Fruit fly (Drosophila melanogaster) whole organism, embryonic: ENCODE measurements around the gene CG14253.

Source experiments
- CG18619 ChIP-seq: fragments of 200-800 bp; sonication (Bioruptor generic); optimal IDR thresholded peaks from 3 replicates; lab custom pipeline; 2017; ENCODE audit warnings: missing biosample characterization, mild to moderate bottlenecking, missing genetic modification characterization
- Rx ChIP-seq: fragments of 200-800 bp; sonication (Bioruptor generic); IDR thresholded peaks from 2 replicates; pipeline ENCODE4 v1.3.6; 2022; ENCODE audit warnings: missing biosample characterization, missing genetic modification characterization
- eyg ChIP-seq: fragments of 200-800 bp; sonication (Bioruptor generic); optimal IDR thresholded peaks from 3 replicates; lab custom pipeline; 2016; ENCODE audit warnings: missing biosample characterization, missing genetic modification characterization
- hth ChIP-seq: fragments of >200 bp; optimal IDR thresholded peaks from 2 replicates; lab custom pipeline; 2017; ENCODE audit warnings: inconsistent platforms
- psq ChIP-seq: fragments of 200-800 bp; sonication (Bioruptor generic); optimal IDR thresholded peaks from 2 replicates; lab custom pipeline; 2017; ENCODE audit warnings: missing biosample characterization, missing genetic modification characterization
- trem ChIP-seq: fragments of 200-800 bp; optimal IDR thresholded peaks from 3 replicates; lab custom pipeline; 2019; ENCODE audit warnings: missing biosample characterization, mild to moderate bottlenecking, missing genetic modification characterization, moderate library complexity

dm6 chr3R:26968313-26968605 is 10.1 kb upstream of the CG14253 start:
- TF ChIP-seq psq (GFP tag; lab: Kevin White, UChicago) (no peak), Rx (GFP tag; lab: Robert Waterston, UW) (no peak), hth (no peak), eyg (GFP tag; lab: Kevin White, UChicago) (no peak), trem (tag; lab: Kevin White, UChicago) (no peak), CG18619 (no peak)
